Worm (Caenorhabditis elegans) whole organism, L4/young adult: ENCODE measurements around the gene R10H10.4.

ENCODE experiments used
- W03F9.2 ChIP-seq: fragments of 150-350 bp; optimal IDR thresholded peaks from 2 replicates; lab custom pipeline; 2014; ENCODE audit warnings: missing biosample characterization, missing genetic modification characterization
- dao-5 ChIP-seq: sonication (generic microtip); optimal IDR thresholded peaks from 2 replicates; lab custom pipeline; 2016; ENCODE audit warnings: missing genotype, missing genetic modification characterization, moderate library complexity, missing compliant biosample characterization
- him-1 ChIP-seq: sonication (generic microtip); optimal IDR thresholded peaks from 2 replicates; lab custom pipeline; 2016; ENCODE audit warnings: missing genotype, missing genetic modification reagents, missing genetic modification characterization, missing compliant biosample characterization

DNA sequence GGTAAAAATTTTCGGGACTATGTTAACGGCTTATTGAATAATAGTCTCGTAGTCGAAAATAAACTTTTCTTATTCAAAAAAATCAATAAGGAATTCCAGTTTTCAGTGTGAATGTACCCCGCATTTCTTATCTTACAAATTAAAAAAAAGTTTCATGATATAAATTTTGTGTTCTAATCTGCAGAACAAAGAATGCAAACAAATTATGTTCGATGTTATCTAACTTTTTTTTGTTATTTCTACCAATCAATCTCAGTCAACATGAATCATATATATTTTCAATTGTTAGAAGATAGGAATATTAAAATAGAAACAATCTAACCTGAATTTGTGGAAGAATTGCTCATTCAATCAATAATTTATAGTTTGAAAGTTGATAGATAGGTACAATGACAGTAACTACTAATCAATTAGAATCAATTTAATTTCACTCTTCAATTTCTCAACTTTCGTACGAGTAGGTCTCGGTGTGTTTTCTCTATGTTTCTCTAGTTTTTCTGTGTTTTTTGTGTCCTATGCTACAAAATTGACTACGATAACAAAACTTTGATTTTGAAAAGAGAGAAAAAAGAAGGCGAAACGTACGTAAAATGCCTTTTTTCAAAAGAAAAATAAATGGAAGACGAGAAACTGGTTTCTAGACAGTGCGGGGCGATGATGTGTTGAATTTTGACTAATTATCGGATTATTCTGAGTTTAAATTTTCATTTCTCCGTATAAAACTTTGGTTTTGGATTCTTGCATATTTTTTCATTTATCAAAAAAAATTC is 44.7 kb downstream of the R10H10.4 start, which contains the start of the genes unc-43 and Y43C5B.3:
- TF ChIP-seq dao-5: no peak
- TF ChIP-seq him-1 (tag; lab: Kevin White, UChicago): no peak
- TF ChIP-seq W03F9.2 (tag; lab: Kevin White, UChicago): no peak
